Worm (Caenorhabditis elegans) whole organism, L4/young adult: ENCODE results near the gene str-236.

Experiments
- W03F9.2 ChIP-seq: fragments of 150-350 bp; optimal IDR thresholded peaks from 2 replicates; lab custom pipeline; 2014; ENCODE audit warnings: missing biosample characterization, missing genetic modification characterization
- dao-5 ChIP-seq: sonication (generic microtip); optimal IDR thresholded peaks from 2 replicates; lab custom pipeline; 2016; ENCODE audit warnings: missing genotype, missing genetic modification characterization, moderate library complexity, missing compliant biosample characterization
- him-1 ChIP-seq: sonication (generic microtip); optimal IDR thresholded peaks from 2 replicates; lab custom pipeline; 2016; ENCODE audit warnings: missing genotype, missing genetic modification reagents, missing genetic modification characterization, missing compliant biosample characterization

- TF ChIP-seq him-1 (tag; lab: Kevin White, UChicago) = no peak
- no peak for TF ChIP-seq dao-5
- TF ChIP-seq W03F9.2 (tag; lab: Kevin White, UChicago) = no peak
Measured at ce11 chrV:1569750-1570419, 42.0 kb upstream of the str-236 start.
